Fruit fly (Drosophila melanogaster): ENCODE results near the gene CG7829.

Gene CG7829

DNA sequence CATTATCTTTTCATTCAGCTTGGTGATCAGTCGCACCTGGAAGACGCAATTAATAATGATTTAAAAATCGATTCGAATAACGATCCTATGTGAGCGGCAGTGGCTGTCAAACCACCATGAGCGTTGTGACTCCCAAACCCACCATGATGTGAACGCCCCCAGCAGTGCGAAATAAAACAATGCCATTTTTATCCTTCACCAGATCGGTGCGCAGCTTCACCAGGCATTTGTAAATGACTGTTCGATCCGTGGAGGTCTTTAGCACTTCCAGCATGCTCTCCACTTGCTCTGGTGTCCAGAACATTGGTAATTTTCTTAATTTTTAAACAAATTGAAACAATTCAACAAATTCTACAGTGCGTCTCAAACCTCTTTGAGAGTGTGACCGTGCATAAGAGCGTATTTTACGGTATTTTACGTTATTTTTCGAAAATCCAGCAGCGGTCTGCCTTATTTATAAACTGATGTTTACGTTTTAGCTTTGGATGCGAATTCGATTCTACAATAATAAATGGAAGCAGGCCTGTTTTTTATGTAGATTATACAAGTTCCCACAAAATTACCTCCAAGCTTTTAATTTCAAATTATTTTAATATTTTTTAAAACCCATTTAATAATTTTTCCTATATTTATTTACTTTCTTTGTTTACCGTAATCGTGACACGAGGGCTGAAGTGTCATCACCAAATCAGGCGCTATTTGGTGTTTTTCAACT is 18.4 kb downstream of the CG7829 start, which contains the start of the genes Rnb and Drice (continued):
- no peak for TF ChIP-seq CHES-1-like (GFP tag; optimal IDR thresholded peaks at IDR 0.05)
- TF ChIP-seq H15 (GFP tag; IDR thresholded peaks at IDR 0.05): no peak
- TF ChIP-seq Nf-YA (GFP tag; IDR thresholded peaks at IDR 0.05): no peak
- no peak for TF ChIP-seq PHDP (tag; optimal IDR thresholded peaks at IDR 0.05)
- no peak for TF ChIP-seq Hr39 (optimal IDR thresholded peaks at IDR 0.05)
- TF ChIP-seq CG11093 (GFP tag; IDR thresholded peaks at IDR 0.05): no peak
- TF ChIP-seq gem (tag; optimal IDR thresholded peaks at IDR 0.05): no peak
- TF ChIP-seq CG11085 (GFP tag; IDR thresholded peaks at IDR 0.05): no peak
- peak; percentile 30; the same call in 1 of the 2 replicates for TF ChIP-seq CG10366 (GFP tag; IDR thresholded peaks at IDR 0.05)
- TF ChIP-seq Awh (GFP tag; IDR thresholded peaks at IDR 0.05): no peak
- no peak for TF ChIP-seq sim (GFP tag; IDR thresholded peaks at IDR 0.05)
- no peak for TF ChIP-seq pros (GFP tag; optimal IDR thresholded peaks at IDR 0.05)
- no peak for TF ChIP-seq mam (GFP tag; optimal IDR thresholded peaks at IDR 0.05)
- no peak for TF ChIP-seq Hand (GFP tag; optimal IDR thresholded peaks at IDR 0.05)
- no peak for TF ChIP-seq fu2 (GFP tag; optimal IDR thresholded peaks at IDR 0.05)
- TF ChIP-seq chif (GFP tag; optimal IDR thresholded peaks at IDR 0.05): no peak
- no peak; the same call in 1 of the 3 replicates for TF ChIP-seq CG17361 (GFP tag; IDR thresholded peaks at IDR 0.05)
- peak; percentile 45 for TF ChIP-seq grau (tag; optimal IDR thresholded peaks at IDR 0.05)
- TF ChIP-seq ttk (GFP tag; IDR thresholded peaks at IDR 0.05): peak; percentile 10; the same call in 1 of the 2 replicates
- TF ChIP-seq CG18764 (GFP tag; optimal IDR thresholded peaks at IDR 0.05): peak; percentile 7
- no peak for TF ChIP-seq dati (GFP tag; IDR thresholded peaks at IDR 0.05)
- no peak; the same call in 3 of the 4 replicates for TF ChIP-seq Gug (GFP tag; IDR thresholded peaks at IDR 0.05)
- TF ChIP-seq so (GFP tag; IDR thresholded peaks at IDR 0.05): no peak
- no peak for TF ChIP-seq TFAM (GFP tag; optimal IDR thresholded peaks at IDR 0.05)
- TF ChIP-seq CG7745 (tag; optimal IDR thresholded peaks at IDR 0.05): no peak
- TF ChIP-seq chn (GFP tag; optimal IDR thresholded peaks at IDR 0.05): no peak
- peak; percentile 14 for TF ChIP-seq mirr (GFP tag; optimal IDR thresholded peaks at IDR 0.05)
- TF ChIP-seq nmo (GFP tag; optimal IDR thresholded peaks at IDR 0.05): peak; percentile 68
- TF ChIP-seq CG16815 (GFP tag; optimal IDR thresholded peaks at IDR 0.05): no peak
- peak; percentile 40; the same call in 1 of the 2 replicates for TF ChIP-seq al (GFP tag; IDR thresholded peaks at IDR 0.05)
- TF ChIP-seq CG42726 (GFP tag; IDR thresholded peaks at IDR 0.05; ENCODE audit: partially characterized antibody): no peak
- peak; percentile 53; the same call in 2 of the 3 replicates for TF ChIP-seq dysf (GFP tag; IDR thresholded peaks at IDR 0.05)
- TF ChIP-seq jumu (GFP tag; optimal IDR thresholded peaks at IDR 0.05): no peak
- TF ChIP-seq croc (GFP tag; conservative IDR thresholded peaks at IDR 0.05): peak; percentile 37; the same call in 1 of the 3 replicates
- no peak for TF ChIP-seq zen2 (GFP tag; IDR thresholded peaks at IDR 0.05; ENCODE audit: partially characterized antibody)
- TF ChIP-seq HLH4C (GFP tag; IDR thresholded peaks at IDR 0.05; ENCODE audit: partially characterized antibody): peak; percentile 55
- TF ChIP-seq Bdp1 (GFP tag; optimal IDR thresholded peaks at IDR 0.05): no peak
- TF ChIP-seq repo (GFP tag; optimal IDR thresholded peaks at IDR 0.05): no peak
- TF ChIP-seq CG17912 (GFP tag; optimal IDR thresholded peaks at IDR 0.05): peak; percentile 65
- no peak for TF ChIP-seq CG2875 (GFP tag; optimal IDR thresholded peaks at IDR 0.05)
- no peak for TF ChIP-seq CG6765 (GFP tag; optimal IDR thresholded peaks at IDR 0.05)
- no peak for TF ChIP-seq vfl (GFP tag; optimal IDR thresholded peaks at IDR 0.05)
- TF ChIP-seq pum (GFP tag; optimal IDR thresholded peaks at IDR 0.05): no peak
- peak; percentile 72 for TF ChIP-seq CG9932 (GFP tag; IDR thresholded peaks at IDR 0.05)
- peak; percentile 50 for TF ChIP-seq kah (GFP tag; optimal IDR thresholded peaks at IDR 0.05)
- TF ChIP-seq rib (GFP tag; IDR thresholded peaks at IDR 0.05): no peak
- no peak for TF ChIP-seq org-1 (GFP tag; optimal IDR thresholded peaks at IDR 0.05)
- no peak for TF ChIP-seq CG7928 (GFP tag; optimal IDR thresholded peaks at IDR 0.05)
- no peak for TF ChIP-seq Oli (tag; optimal IDR thresholded peaks at IDR 0.05)
- TF ChIP-seq CG34376 (GFP tag; optimal IDR thresholded peaks at IDR 0.05): peak; percentile 32
- 0 out of 3 replicates have a peak, but pooled peaks have one; percentile 51 for TF ChIP-seq gce (GFP tag; IDR thresholded peaks at IDR 0.05)

All from whole organism, embryonic.